Fruit fly (Drosophila melanogaster) whole organism, embryonic: ENCODE measurements around the gene Sec10.

Experiments
- CG10366 ChIP-seq: fragments of 200-800 bp; sonication (Bioruptor generic); IDR thresholded peaks from 2 replicates; pipeline ENCODE4 v1.3.6; 2022; ENCODE audit warnings: missing biosample characterization, missing genetic modification characterization
- CG3065 ChIP-seq: fragments of 200-800 bp; sonication (Bioruptor generic); optimal IDR thresholded peaks from 2 replicates; lab custom pipeline; 2016; ENCODE audit warnings: missing biosample characterization, missing genetic modification characterization
- CG33213 ChIP-seq: fragments of 200-800 bp; sonication (Bioruptor generic); optimal IDR thresholded peaks from 3 replicates; lab custom pipeline; 2016; ENCODE audit warnings: missing biosample characterization, missing genetic modification characterization
- CG34376 ChIP-seq: fragments of 200-800 bp; sonication (Bioruptor generic); optimal IDR thresholded peaks from 2 replicates; lab custom pipeline; 2018; ENCODE audit warnings: missing biosample characterization, mild to moderate bottlenecking, missing genetic modification characterization
- CG4424 ChIP-seq: fragments of 200-800 bp; sonication (Bioruptor generic); optimal IDR thresholded peaks from 3 replicates; lab custom pipeline; 2016; ENCODE audit warnings: missing biosample characterization, missing genetic modification characterization
- CG6654 ChIP-seq: fragments of 200-800 bp; sonication (Bioruptor generic); optimal IDR thresholded peaks from 2 replicates; lab custom pipeline; 2017; ENCODE audit warnings: missing biosample characterization, mild to moderate bottlenecking, missing genetic modification characterization
- CG8290 ChIP-seq, 3 experiments: fragments of 200-800 bp; sonication (Bioruptor generic); optimal IDR thresholded peaks; 2 replicates each; lab custom pipeline; 2016 to 2019; ENCODE audit warnings: missing biosample characterization in 3 of 3, missing genetic modification characterization in 3 of 3, mild to moderate bottlenecking in 2 of 3, moderate library complexity in 1 of 3
- lmd ChIP-seq: fragments of 200-800 bp; sonication (Bioruptor generic); IDR thresholded peaks from 2 replicates; pipeline ENCODE4 v1.3.6; 2022; ENCODE audit warnings: missing biosample characterization, missing genetic modification characterization
- zfh2 ChIP-seq: fragments of 200-800 bp; sonication (Bioruptor generic); optimal IDR thresholded peaks from 2 replicates; lab custom pipeline; 2016; ENCODE audit warnings: missing biosample characterization, missing genetic modification characterization

- no peak for TF ChIP-seq CG34376
- TF ChIP-seq CG3065 = no peak
- TF ChIP-seq lmd (GFP tag; lab: Robert Waterston, UW) = no peak
- TF ChIP-seq CG10366 (GFP tag; lab: Robert Waterston, UW) = no peak
- no peak for TF ChIP-seq CG33213 (GFP tag; lab: Kevin White, UChicago)
- no peak for TF ChIP-seq zfh2 (GFP tag; lab: Kevin White, UChicago)
- TF ChIP-seq CG8290 (GFP tag; optimal IDR thresholded peaks at IDR 0.05; lab: Kevin White, UChicago) = no peak
- TF ChIP-seq CG8290 (tag; optimal IDR thresholded peaks at IDR 0.05; lab: Kevin White, UChicago) = no peak
- no peak for TF ChIP-seq CG4424 (GFP tag; lab: Kevin White, UChicago)
- TF ChIP-seq CG6654 (GFP tag; lab: Kevin White, UChicago) = no peak
These were observed 51.6 kb downstream of the Sec10 start, which contains the start of gene mora for dm6 chr3R:24186188-24186587.
